Worm (Caenorhabditis elegans) whole organism, young adult: ENCODE measurements around the gene F10E9.4.

ENCODE experiments used
- T07F8.4 ChIP-seq: sonication (generic microtip); optimal IDR thresholded peaks from 2 replicates; lab custom pipeline; 2016; ENCODE audit warnings: mild to moderate bottlenecking, missing genetic modification characterization, moderate library complexity, missing compliant biosample characterization
- cebp-1 ChIP-seq, 2 experiments: fragments of 200-800 bp in 1 of 2; sonication (Bioruptor generic) in 1 of 2; sonication (generic microtip) in 1 of 2; IDR thresholded peaks in 1 of 2; optimal IDR thresholded peaks in 1 of 2; 2 replicates each; pipeline versions ENCODE4 v1.3.6 to Lab custom; 2017 to 2022; ENCODE audit warnings: missing compliant biosample characterization in 2 of 2, missing genetic modification characterization in 2 of 2, mild to moderate bottlenecking in 1 of 2, missing genetic modification reagents in 1 of 2, moderate library complexity in 1 of 2
- ceh-27 ChIP-seq: fragments of 200-800 bp; sonication (Bioruptor generic); optimal IDR thresholded peaks from 2 replicates; lab custom pipeline; 2018; ENCODE audit warnings: mild to moderate bottlenecking, missing genetic modification characterization, moderate library complexity, missing compliant biosample characterization
- ceh-79 ChIP-seq: sonication (generic microtip); optimal IDR thresholded peaks from 2 replicates; lab custom pipeline; 2017; ENCODE audit warnings: mild to moderate bottlenecking, missing genetic modification characterization, missing compliant biosample characterization
- egl-44 ChIP-seq: fragments of 200-800 bp; sonication (Bioruptor generic); IDR thresholded peaks from 2 replicates; pipeline ENCODE4 v1.3.6; 2022; ENCODE audit warnings: missing genetic modification reagents, missing genetic modification characterization, missing compliant biosample characterization
- fkh-3 ChIP-seq: sonication (generic microtip); optimal IDR thresholded peaks from 2 replicates; lab custom pipeline; 2016; ENCODE audit warnings: mild to moderate bottlenecking, missing genetic modification characterization, missing compliant biosample characterization
- lin-26 ChIP-seq: fragments of 200-800 bp; sonication (Bioruptor generic); IDR thresholded peaks from 2 replicates; pipeline ENCODE4 v1.3.6; 2022; ENCODE audit warnings: missing genetic modification reagents, missing genetic modification characterization, missing compliant biosample characterization
- mel-28 ChIP-seq: sonication (generic microtip); optimal IDR thresholded peaks from 2 replicates; lab custom pipeline; 2016; ENCODE audit warnings: borderline replicate concordance, mild to moderate bottlenecking, missing genetic modification characterization, missing compliant biosample characterization
- mes-4 ChIP-seq: sonication (generic microtip); optimal IDR thresholded peaks from 2 replicates; lab custom pipeline; 2016; ENCODE audit warnings: missing genotype, missing genetic modification characterization, missing compliant biosample characterization
- nfya-1 ChIP-seq: sonication (generic microtip); optimal IDR thresholded peaks from 2 replicates; lab custom pipeline; 2017; ENCODE audit warnings: antibody characterized with exemption, missing compliant biosample characterization, missing genetic modification characterization, borderline replicate concordance; ENCODE audit not compliant: insufficient read depth
- somi-1 ChIP-seq: fragments of 200-800 bp; sonication (Bioruptor generic); optimal IDR thresholded peaks from 2 replicates; lab custom pipeline; 2018; ENCODE audit warnings: mild to moderate bottlenecking, missing genetic modification characterization, missing compliant biosample characterization
- unc-62 ChIP-seq: fragments of 150-350 bp; optimal IDR thresholded peaks from 2 replicates; lab custom pipeline; 2014; ENCODE audit warnings: missing biosample characterization, missing genetic modification reagents, missing genetic modification characterization

DNA sequence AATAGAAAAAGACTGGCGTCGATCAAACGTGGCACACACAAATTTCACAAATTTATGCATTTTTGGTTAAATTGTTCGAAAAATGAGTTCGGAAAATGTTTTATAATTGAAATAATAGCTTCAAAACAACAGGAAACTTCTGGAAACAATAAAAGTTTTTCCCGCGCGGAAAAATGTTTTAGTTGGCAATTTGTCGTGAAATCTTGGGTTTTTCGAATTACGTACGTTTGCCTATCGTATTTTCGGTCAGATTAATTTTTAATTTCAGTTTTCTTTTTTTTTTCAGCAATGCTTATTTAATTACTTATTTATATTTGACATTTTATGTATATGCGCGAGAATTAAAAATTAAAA, 47.1 kb downstream of the F10E9.4 start:
- TF ChIP-seq lin-26 (GFP tag; lab: Robert Waterston, UW) (no peak), mes-4 (tag; lab: Kevin White, UChicago) (no peak), mel-28 (tag; lab: Kevin White, UChicago) (no peak), nfya-1 (no peak), ceh-27 (GFP tag; lab: Kevin White, UChicago) (no peak), egl-44 (no peak), fkh-3 (tag; lab: Kevin White, UChicago) (no peak), T07F8.4 (tag; lab: Kevin White, UChicago) (no peak), ceh-79 (tag; lab: Kevin White, UChicago) (no peak), somi-1 (GFP tag; lab: Kevin White, UChicago) (no peak), cebp-1 (GFP tag; IDR thresholded peaks at IDR 0.05; lab: Robert Waterston, UW) (no peak), cebp-1 (tag; optimal IDR thresholded peaks at IDR 0.05; lab: Kevin White, UChicago) (no peak), unc-62 (GFP tag; lab: Kevin White, UChicago) (no peak)
